Fruit fly (Drosophila melanogaster) Kc167 (cell line): Measurements from ENCODE around the gene CG16700.

Experiments
- Myc ChIP-seq: fragments of >200 bp; optimal IDR thresholded peaks from 2 replicates; lab custom pipeline; 2017; ENCODE audit warnings: missing external identifiers
- Sin3A ChIP-seq: fragments of >200 bp; optimal IDR thresholded peaks from 2 replicates; lab custom pipeline; 2018; ENCODE audit warnings: missing external identifiers
- h ChIP-seq: fragments of >200 bp; optimal IDR thresholded peaks from 3 replicates; lab custom pipeline; 2018; ENCODE audit warnings: missing external identifiers
- insv ChIP-seq: fragments of >200 bp; optimal IDR thresholded peaks from 3 replicates; lab custom pipeline; 2018; ENCODE audit warnings: missing external identifiers
- psq ChIP-seq: fragments of >200 bp; optimal IDR thresholded peaks from 2 replicates; lab custom pipeline; 2017; ENCODE audit warnings: missing external identifiers
- ttk ChIP-seq: sonication (Bioruptor generic); optimal IDR thresholded peaks from 2 replicates; lab custom pipeline; 2017; ENCODE audit warnings: missing external identifiers

DNA sequence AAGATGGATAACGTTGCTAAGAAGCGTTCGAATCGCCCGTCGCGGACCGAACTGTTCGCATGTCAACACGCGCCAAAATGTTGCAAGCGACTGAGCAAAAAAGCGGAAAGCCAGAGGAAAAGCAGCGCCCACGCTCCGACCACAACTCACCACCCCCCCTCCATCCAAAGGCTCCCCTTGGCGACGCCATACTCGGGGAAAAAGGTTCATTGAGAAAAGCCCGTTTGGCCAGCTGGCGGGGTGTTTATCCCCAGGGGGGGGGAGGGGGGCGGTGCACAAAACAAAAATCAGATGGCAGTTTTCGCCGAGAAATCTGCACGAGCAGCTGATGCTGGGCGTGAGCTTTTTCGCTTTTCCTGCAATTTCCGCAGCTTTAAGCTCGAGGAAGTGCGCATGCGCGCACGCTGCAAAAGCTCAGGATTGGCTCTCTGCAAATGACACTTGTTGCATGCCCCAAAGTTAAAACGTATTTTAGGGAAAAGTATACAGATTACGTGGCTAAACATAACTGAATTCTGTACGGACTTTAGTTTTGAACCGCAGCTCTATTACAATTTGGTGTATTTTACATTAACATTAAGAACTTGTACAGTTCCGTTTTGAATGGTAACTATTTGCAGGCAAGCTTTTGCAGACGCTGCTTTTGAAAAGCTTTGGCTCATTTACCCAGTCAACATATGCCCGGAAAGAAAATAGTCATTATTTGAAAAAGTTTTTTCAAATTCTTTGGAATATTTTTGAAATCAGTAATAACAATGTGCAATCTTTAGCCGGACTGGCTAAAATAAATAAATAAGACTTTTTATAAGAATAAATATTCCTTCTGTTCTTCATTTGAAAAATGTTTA is 43.7 kb upstream of the CG16700 start:
- TF ChIP-seq h (lab: Kevin White, UChicago) (no peak), psq (lab: Kevin White, UChicago) (no peak), Myc (lab: Kevin White, UChicago) (no peak), Sin3A (lab: Kevin White, UChicago) (no peak), ttk (lab: Kevin White, UChicago) (no peak), insv (lab: Kevin White, UChicago) (no peak)
